Fruit fly (Drosophila melanogaster) whole organism, embryonic: ENCODE measurements around the gene CG5043.

ENCODE experiments used
- Blimp-1 ChIP-seq: fragments of 200-800 bp; sonication (Bioruptor generic); optimal IDR thresholded peaks from 3 replicates; lab custom pipeline; 2018; ENCODE audit warnings: missing biosample characterization, missing genetic modification characterization, mild to moderate bottlenecking, moderate library complexity, missing genetic modification reagents
- Bteb2 ChIP-seq: fragments of 200-800 bp; sonication (Bioruptor generic); optimal IDR thresholded peaks from 2 replicates; lab custom pipeline; 2016; ENCODE audit warnings: missing biosample characterization, missing genetic modification characterization
- CG10543 ChIP-seq: fragments of 200-800 bp; sonication (Bioruptor generic); optimal IDR thresholded peaks from 3 replicates; lab custom pipeline; 2017; ENCODE audit warnings: missing biosample characterization, mild to moderate bottlenecking, missing genetic modification characterization, moderate library complexity
- CG11247 ChIP-seq: fragments of 200-800 bp; sonication (Bioruptor generic); IDR thresholded peaks from 2 replicates; pipeline ENCODE4 v1.3.6; 2022; ENCODE audit warnings: missing biosample characterization, missing genetic modification characterization
- CG11398 ChIP-seq: fragments of 200-800 bp; sonication (Bioruptor generic); optimal IDR thresholded peaks from 2 replicates; lab custom pipeline; 2016; ENCODE audit warnings: missing biosample characterization, missing genetic modification characterization
- CG11695 ChIP-seq: fragments of 200-800 bp; sonication (Bioruptor generic); IDR thresholded peaks from 3 replicates; pipeline ENCODE4 v1.3.6; 2022; ENCODE audit warnings: missing biosample characterization, missing genetic modification characterization
- CG13287 ChIP-seq: fragments of 200-800 bp; sonication (Bioruptor generic); IDR thresholded peaks from 2 replicates; pipeline ENCODE4 v1.3.6; 2022; ENCODE audit warnings: missing biosample characterization, missing genetic modification characterization; ENCODE audit not compliant: partially characterized antibody
- CG14014 ChIP-seq: fragments of 200-800 bp; sonication (Bioruptor generic); IDR thresholded peaks from 2 replicates; pipeline ENCODE4 v1.3.6; 2022; ENCODE audit warnings: missing biosample characterization, missing genetic modification characterization
- CG1529 ChIP-seq: fragments of 200-800 bp; sonication (Bioruptor generic); optimal IDR thresholded peaks from 3 replicates; lab custom pipeline; 2018; ENCODE audit warnings: missing biosample characterization, missing genetic modification characterization
- CG1647 ChIP-seq: fragments of 200-800 bp; sonication (Bioruptor generic); optimal IDR thresholded peaks from 3 replicates; lab custom pipeline; 2016; ENCODE audit warnings: missing biosample characterization, missing genetic modification characterization
- CG16815 ChIP-seq: fragments of 200-800 bp; sonication (Bioruptor generic); optimal IDR thresholded peaks from 3 replicates; lab custom pipeline; 2017; ENCODE audit warnings: missing biosample characterization, mild to moderate bottlenecking, missing genetic modification characterization
- CG17612 ChIP-seq: fragments of 200-800 bp; sonication (Bioruptor generic); IDR thresholded peaks from 2 replicates; pipeline ENCODE4 v1.3.6; 2022; ENCODE audit warnings: missing biosample characterization, missing genetic modification characterization
- CG18619 ChIP-seq: fragments of 200-800 bp; sonication (Bioruptor generic); optimal IDR thresholded peaks from 3 replicates; lab custom pipeline; 2017; ENCODE audit warnings: missing biosample characterization, mild to moderate bottlenecking, missing genetic modification characterization
- CG32772 ChIP-seq: fragments of 200-800 bp; sonication (Bioruptor generic); IDR thresholded peaks from 2 replicates; pipeline ENCODE4 v1.3.6; 2022; ENCODE audit warnings: missing biosample characterization, missing genetic modification characterization
- CG3847 ChIP-seq: fragments of 200-800 bp; sonication (Bioruptor generic); IDR thresholded peaks from 2 replicates; pipeline ENCODE4 v1.3.6; 2022; ENCODE audit warnings: missing biosample characterization, missing genetic modification characterization
- CG3995 ChIP-seq: fragments of 200-800 bp; sonication (Bioruptor generic); optimal IDR thresholded peaks from 3 replicates; lab custom pipeline; 2016; ENCODE audit warnings: missing biosample characterization, missing genetic modification characterization
- CG4617 ChIP-seq: fragments of 200-800 bp; sonication (Bioruptor generic); optimal IDR thresholded peaks from 3 replicates; lab custom pipeline; 2016; ENCODE audit warnings: missing biosample characterization, missing genetic modification characterization, borderline replicate concordance
- CG4854 ChIP-seq: fragments of 200-800 bp; sonication (Bioruptor generic); optimal IDR thresholded peaks from 2 replicates; lab custom pipeline; 2016; ENCODE audit warnings: missing biosample characterization, missing genetic modification characterization, inconsistent platforms
- CG7839 ChIP-seq: fragments of 200-800 bp; sonication (Bioruptor generic); optimal IDR thresholded peaks from 3 replicates; lab custom pipeline; 2018; ENCODE audit warnings: missing biosample characterization, mild to moderate bottlenecking, missing genetic modification characterization, moderate library complexity
- CG7928 ChIP-seq: fragments of 200-800 bp; sonication (Bioruptor generic); optimal IDR thresholded peaks from 2 replicates; lab custom pipeline; 2017; ENCODE audit warnings: missing biosample characterization, mild to moderate bottlenecking, missing genetic modification characterization
- CG7987 ChIP-seq: fragments of 200-800 bp; sonication (Bioruptor generic); optimal IDR thresholded peaks from 2 replicates; lab custom pipeline; 2018; ENCODE audit warnings: missing biosample characterization, mild to moderate bottlenecking, missing genetic modification characterization, moderate library complexity
- CG8290 ChIP-seq, 3 experiments: fragments of 200-800 bp; sonication (Bioruptor generic); optimal IDR thresholded peaks; 2 replicates each; lab custom pipeline; 2016 to 2019; ENCODE audit warnings: missing biosample characterization in 3 of 3, missing genetic modification characterization in 3 of 3, mild to moderate bottlenecking in 2 of 3, moderate library complexity in 1 of 3
- CG9727 ChIP-seq: fragments of 200-800 bp; sonication (Bioruptor generic); optimal IDR thresholded peaks from 3 replicates; lab custom pipeline; 2017; ENCODE audit warnings: missing biosample characterization, mild to moderate bottlenecking, missing genetic modification characterization
- CG9817 ChIP-seq: fragments of 200-800 bp; sonication (Bioruptor generic); optimal IDR thresholded peaks from 2 replicates; lab custom pipeline; 2018; ENCODE audit warnings: missing biosample characterization, mild to moderate bottlenecking, missing genetic modification characterization, moderate library complexity
- CG9876 ChIP-seq: fragments of 200-800 bp; sonication (Bioruptor generic); optimal IDR thresholded peaks from 2 replicates; lab custom pipeline; 2016; ENCODE audit warnings: missing biosample characterization, missing genetic modification characterization
- ERR ChIP-seq: fragments of 200-800 bp; sonication (Bioruptor generic); optimal IDR thresholded peaks from 2 replicates; lab custom pipeline; 2016; ENCODE audit warnings: missing biosample characterization, missing genetic modification characterization
- Eip74EF ChIP-seq, 2 experiments: fragments of 200-800 bp in 1 of 2; fragments of >200 bp in 1 of 2; sonication (Bioruptor generic) in 1 of 2; optimal IDR thresholded peaks; 2 replicates each; lab custom pipeline; 2017 to 2019; ENCODE audit warnings: missing biosample characterization in 2 of 2, missing genetic modification characterization in 2 of 2, mild to moderate bottlenecking in 1 of 2, moderate library complexity in 1 of 2
- Fer1 ChIP-seq: fragments of 200-800 bp; sonication (Bioruptor generic); optimal IDR thresholded peaks from 2 replicates; lab custom pipeline; 2017; ENCODE audit warnings: missing biosample characterization, mild to moderate bottlenecking, missing genetic modification characterization
- Hand ChIP-seq: fragments of 200-800 bp; sonication (Bioruptor generic); optimal IDR thresholded peaks from 2 replicates; lab custom pipeline; 2017; ENCODE audit warnings: mild to moderate bottlenecking, missing biosample characterization, missing genetic modification reagents, missing genetic modification characterization
- Hmr ChIP-seq: fragments of 200-800 bp; sonication (Bioruptor generic); optimal IDR thresholded peaks from 3 replicates; lab custom pipeline; 2017; ENCODE audit warnings: mild to moderate bottlenecking, missing biosample characterization, missing genetic modification reagents, missing genetic modification characterization
- Meics ChIP-seq: fragments of 200-800 bp; sonication (Bioruptor generic); optimal IDR thresholded peaks from 2 replicates; lab custom pipeline; 2017; ENCODE audit warnings: missing biosample characterization, mild to moderate bottlenecking, missing genetic modification characterization
- NfI ChIP-seq: fragments of 200-800 bp; sonication (Bioruptor generic); optimal IDR thresholded peaks from 3 replicates; lab custom pipeline; 2018; ENCODE audit warnings: missing biosample characterization, mild to moderate bottlenecking, missing genetic modification characterization, moderate library complexity
- Sin3A ChIP-seq: fragments of >200 bp; optimal IDR thresholded peaks from 2 replicates; lab custom pipeline; 2018
- chif ChIP-seq, 2 experiments: fragments of 200-800 bp; sonication (Bioruptor generic); optimal IDR thresholded peaks; 3 replicates each; lab custom pipeline; 2016; ENCODE audit warnings: missing biosample characterization in 2 of 2, missing genetic modification characterization in 2 of 2
- dan ChIP-seq: fragments of 200-800 bp; sonication (Bioruptor generic); IDR thresholded peaks from 2 replicates; pipeline ENCODE4 v1.3.6; 2022; ENCODE audit warnings: missing biosample characterization, missing genetic modification characterization
- dysf ChIP-seq: fragments of 200-800 bp; sonication (Bioruptor generic); IDR thresholded peaks from 3 replicates; pipeline ENCODE4 v1.3.6; 2022; ENCODE audit warnings: missing biosample characterization, missing genetic modification characterization
- emc ChIP-seq: fragments of 200-800 bp; sonication (Bioruptor generic); optimal IDR thresholded peaks from 2 replicates; lab custom pipeline; 2016; ENCODE audit warnings: missing biosample characterization, missing genetic modification characterization
- gro ChIP-seq: fragments of 200-800 bp; sonication (Bioruptor generic); optimal IDR thresholded peaks from 2 replicates; lab custom pipeline; 2016; ENCODE audit warnings: missing biosample characterization, missing genetic modification characterization
- gsb ChIP-seq: fragments of 200-800 bp; sonication (Bioruptor generic); IDR thresholded peaks from 2 replicates; pipeline ENCODE4 v1.3.6; 2022; ENCODE audit warnings: missing biosample characterization, missing genetic modification characterization
- hth ChIP-seq: fragments of >200 bp; optimal IDR thresholded peaks from 2 replicates; lab custom pipeline; 2017; ENCODE audit warnings: inconsistent platforms
- ken ChIP-seq: fragments of 200-800 bp; sonication (Bioruptor generic); IDR thresholded peaks from 3 replicates; pipeline ENCODE4 v1.3.6; 2022; ENCODE audit warnings: missing biosample characterization, missing genetic modification characterization
- lab ChIP-seq: fragments of 200-800 bp; sonication (Bioruptor generic); optimal IDR thresholded peaks from 3 replicates; lab custom pipeline; 2017; ENCODE audit warnings: missing biosample characterization, missing genetic modification characterization, mild to moderate bottlenecking, moderate library complexity, missing genetic modification reagents
- maf-S ChIP-seq: fragments of 200-800 bp; sonication (Bioruptor generic); optimal IDR thresholded peaks from 2 replicates; lab custom pipeline; 2016; ENCODE audit warnings: missing biosample characterization, missing genetic modification characterization
- nerfin-2 ChIP-seq: fragments of 200-800 bp; sonication (Bioruptor generic); IDR thresholded peaks from 2 replicates; pipeline ENCODE4 v1.3.6; 2022; ENCODE audit warnings: missing biosample characterization, missing genetic modification characterization; ENCODE audit not compliant: partially characterized antibody
- org-1 ChIP-seq: fragments of 200-800 bp; sonication (Bioruptor generic); optimal IDR thresholded peaks from 2 replicates; lab custom pipeline; 2017; ENCODE audit warnings: missing biosample characterization, missing genetic modification characterization
- pho ChIP-seq: fragments of 200-800 bp; sonication (Bioruptor generic); optimal IDR thresholded peaks from 2 replicates; lab custom pipeline; 2016; ENCODE audit warnings: missing biosample characterization, missing genetic modification characterization
- repo ChIP-seq: fragments of 200-800 bp; sonication (Bioruptor generic); optimal IDR thresholded peaks from 2 replicates; lab custom pipeline; 2016; ENCODE audit warnings: missing biosample characterization, missing genetic modification characterization
- shn ChIP-seq: fragments of 200-800 bp; sonication (Bioruptor generic); optimal IDR thresholded peaks from 3 replicates; lab custom pipeline; 2016; ENCODE audit warnings: missing biosample characterization, missing genetic modification characterization
- stwl ChIP-seq: fragments of 200-800 bp; sonication (Bioruptor generic); optimal IDR thresholded peaks from 3 replicates; lab custom pipeline; 2018; ENCODE audit warnings: missing biosample characterization, mild to moderate bottlenecking, missing genetic modification characterization, moderate library complexity
- sug ChIP-seq: fragments of 200-800 bp; optimal IDR thresholded peaks from 2 replicates; lab custom pipeline; 2019; ENCODE audit warnings: missing biosample characterization, mild to moderate bottlenecking, missing genetic modification characterization, moderate library complexity
- zfh2 ChIP-seq: fragments of 200-800 bp; sonication (Bioruptor generic); optimal IDR thresholded peaks from 2 replicates; lab custom pipeline; 2016; ENCODE audit warnings: missing biosample characterization, missing genetic modification characterization

Gene CG5043

DNA sequence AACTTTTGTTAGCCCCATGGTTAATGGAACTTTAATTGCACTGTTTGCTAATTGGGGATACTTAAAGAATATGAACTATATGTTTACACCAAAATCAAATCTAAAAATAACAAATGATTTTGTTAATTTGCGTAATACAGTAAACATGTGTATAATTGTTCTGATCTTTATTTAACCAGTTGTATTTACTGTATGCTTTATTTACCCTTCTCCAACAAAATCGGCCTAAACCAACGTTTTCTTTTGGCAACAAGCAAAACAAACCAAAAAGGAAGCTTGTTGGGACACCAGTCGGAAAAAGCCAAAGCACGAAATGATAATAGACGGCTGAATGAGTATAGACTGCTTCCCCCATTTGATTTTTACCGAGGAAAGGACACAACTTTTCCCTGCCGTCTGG is 37.0 kb downstream of the CG5043 start (continued):
- TF ChIP-seq stwl (tag; lab: Kevin White, UChicago): no peak
- no peak for TF ChIP-seq CG8290 (GFP tag; optimal IDR thresholded peaks at IDR 0.05; lab: Kevin White, UChicago)
- TF ChIP-seq CG8290 (tag; optimal IDR thresholded peaks at IDR 0.05; lab: Kevin White, UChicago): peak in 1 of 2 experiments; percentile 95
- peak; percentile 75 for TF ChIP-seq Bteb2
- peak; percentile 47 for TF ChIP-seq CG11398 (GFP tag; lab: Kevin White, UChicago)
- TF ChIP-seq CG9876 (GFP tag; lab: Kevin White, UChicago): no peak
- TF ChIP-seq CG7987: peak; percentile 80
- no peak for TF ChIP-seq nerfin-2 (GFP tag; lab: Robert Waterston, UW)
- no peak for TF ChIP-seq CG4617
- no peak for TF ChIP-seq CG1529
- peak; percentile 33 for TF ChIP-seq zfh2 (GFP tag; lab: Kevin White, UChicago)
- peak; percentile 66 for TF ChIP-seq sug (tag; lab: Kevin White, UChicago)
- TF ChIP-seq Sin3A (lab: Kevin White, UChicago): no peak
- peak in 1 of 2 experiments; percentile 27 for TF ChIP-seq chif (GFP tag; optimal IDR thresholded peaks at IDR 0.05; lab: Kevin White, UChicago)
- no peak for TF ChIP-seq hth
- peak; percentile 26; the same call in 1 of the 3 replicates for TF ChIP-seq dysf (GFP tag; lab: Robert Waterston, UW)
- peak; percentile 77 for TF ChIP-seq Hand
- TF ChIP-seq CG14014: peak; percentile 53; the same call in 1 of the 2 replicates
- no peak for TF ChIP-seq dan (GFP tag; lab: Robert Waterston, UW)
- peak; percentile 60 for TF ChIP-seq NfI (GFP tag; lab: Kevin White, UChicago)
- TF ChIP-seq Blimp-1 (GFP tag; lab: Kevin White, UChicago): no peak
- peak; percentile 68 for TF ChIP-seq CG18619 (GFP tag; lab: Kevin White, UChicago)
- TF ChIP-seq pho (GFP tag; lab: Kevin White, UChicago): peak; percentile 59
- no peak for TF ChIP-seq CG13287 (GFP tag; lab: Robert Waterston, UW)
- TF ChIP-seq CG10543 (GFP tag; lab: Kevin White, UChicago): peak; percentile 69
- peak; percentile 66 for TF ChIP-seq gsb (GFP tag; lab: Robert Waterston, UW)
- peak; percentile 45 for TF ChIP-seq CG7839 (tag; lab: Kevin White, UChicago)
- peak; percentile 66 for TF ChIP-seq CG4854
- TF ChIP-seq lab (GFP tag; lab: Kevin White, UChicago): peak; percentile 95
- TF ChIP-seq Meics (GFP tag; lab: Kevin White, UChicago): peak; percentile 84
- TF ChIP-seq ken (GFP tag; lab: Robert Waterston, UW): no peak
- no peak for TF ChIP-seq repo (GFP tag; lab: Kevin White, UChicago)
- TF ChIP-seq CG7928: peak; percentile 44
- peak; percentile 14; the same call in 1 of the 2 replicates for TF ChIP-seq CG3847 (GFP tag; lab: Robert Waterston, UW)
- TF ChIP-seq shn: no peak
- peak; percentile 44; the same call in 1 of the 2 replicates for TF ChIP-seq CG17612
- no peak for TF ChIP-seq CG32772 (GFP tag; lab: Robert Waterston, UW)
- TF ChIP-seq CG9817: peak; percentile 73
- TF ChIP-seq CG11247 (GFP tag; lab: Robert Waterston, UW): peak; percentile 64
- TF ChIP-seq CG1647: peak; percentile 26
- TF ChIP-seq CG11695 (GFP tag; lab: Robert Waterston, UW): 0 out of 3 replicates have a peak, but pooled peaks have one; percentile 44
- TF ChIP-seq CG3995 (GFP tag; lab: Kevin White, UChicago): peak; percentile 36
- peak; percentile 85 for TF ChIP-seq Fer1
- TF ChIP-seq CG16815 (GFP tag; lab: Kevin White, UChicago): no peak
- peak; percentile 93 for TF ChIP-seq gro (GFP tag; lab: Kevin White, UChicago)
- peak; percentile 46 for TF ChIP-seq maf-S (GFP tag; lab: Kevin White, UChicago)
- TF ChIP-seq org-1: peak; percentile 61
- peak; percentile 13 for TF ChIP-seq emc (GFP tag; lab: Kevin White, UChicago)
- TF ChIP-seq Eip74EF (GFP tag; optimal IDR thresholded peaks at IDR 0.05; lab: Kevin White, UChicago): no peak
- TF ChIP-seq CG9727 (GFP tag; lab: Kevin White, UChicago): peak; percentile 55
- TF ChIP-seq ERR: peak; percentile 55
- peak; percentile 90 for TF ChIP-seq Hmr (GFP tag; lab: Kevin White, UChicago)
